Worm (Caenorhabditis elegans): ENCODE data around the gene T10D4.11.

T10D4.11 gene

DNA sequence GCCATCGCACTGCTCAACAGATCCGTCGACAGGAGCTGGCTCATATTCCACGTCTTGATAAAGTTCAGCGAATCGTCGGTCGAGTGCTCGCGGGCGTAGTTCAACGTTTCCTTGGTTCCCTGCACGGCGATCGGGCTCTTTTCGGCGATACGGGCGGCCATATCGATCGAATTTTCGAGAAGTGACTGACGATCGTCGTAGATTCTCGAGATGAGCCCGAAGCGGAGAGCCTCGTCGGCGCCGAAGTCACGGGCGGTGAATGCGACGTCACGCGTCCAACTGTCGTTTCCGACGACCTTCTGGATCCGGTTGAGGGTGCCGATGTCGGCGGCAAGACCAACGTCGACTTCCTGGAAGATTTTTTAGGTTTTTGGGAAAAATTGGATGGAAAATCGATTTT lies 39.9 kb downstream of the T10D4.11 start:
- TF ChIP-seq aha-1 (tag; optimal IDR thresholded peaks at IDR 0.05) (no peak), sptf-1 (tag; optimal IDR thresholded peaks at IDR 0.05) (no peak), tlp-1 (tag; optimal IDR thresholded peaks at IDR 0.05) (no peak), nhr-237 (tag; optimal IDR thresholded peaks at IDR 0.05) (no peak), snu-23 (GFP tag; optimal IDR thresholded peaks at IDR 0.05) (no peak), swsn-7 (tag; optimal IDR thresholded peaks at IDR 0.05) (no peak), xbp-1 (tag; optimal IDR thresholded peaks at IDR 0.05) (no peak), C16A3.4 (tag; optimal IDR thresholded peaks at IDR 0.05) (no peak), nhr-28 (tag; optimal IDR thresholded peaks at IDR 0.05) (no peak), irx-1 (tag; optimal IDR thresholded peaks at IDR 0.05) (no peak), unc-130 (tag; optimal IDR thresholded peaks at IDR 0.05) (no peak), nhr-20 (tag; optimal IDR thresholded peaks at IDR 0.05) (no peak)

- TF ChIP-seq zag-1 (tag; optimal IDR thresholded peaks at IDR 0.05) = no peak
- TF ChIP-seq pax-3 (tag; optimal IDR thresholded peaks at IDR 0.05) = no peak
- no peak for TF ChIP-seq grh-1 (GFP tag; IDR thresholded peaks at IDR 0.05)
- TF ChIP-seq nhr-11 (tag; optimal IDR thresholded peaks at IDR 0.05) = no peak
- TF ChIP-seq unc-62 (GFP tag; optimal IDR thresholded peaks at IDR 0.05) = no peak
- TF ChIP-seq ztf-4 (tag; optimal IDR thresholded peaks at IDR 0.05) = no peak
- no peak for TF ChIP-seq nhr-237 (tag; optimal IDR thresholded peaks at IDR 0.05)
- TF ChIP-seq unc-86 (tag; optimal IDR thresholded peaks at IDR 0.05) = no peak
Observed at ce11 chrII:3108101-3108500, 41.3 kb downstream of the T10D4.11 start.

ce11 chrII:3105765-3106164 lies 43.7 kb downstream of the T10D4.11 start, which contains the start of gene clec-122:
clec-122 (plus strand) TSS chrII:3106065.
- TF ChIP-seq ceh-82 (tag; optimal IDR thresholded peaks at IDR 0.05) (no peak), snu-23 (GFP tag; optimal IDR thresholded peaks at IDR 0.05) (no peak), isw-1 (GFP tag; IDR thresholded peaks at IDR 0.05) (no peak), fos-1 (tag; optimal IDR thresholded peaks at IDR 0.05) (no peak), nhr-77 (tag; optimal IDR thresholded peaks at IDR 0.05) (no peak), nhr-237 (tag; optimal IDR thresholded peaks at IDR 0.05) (no peak), ama-1 (optimal IDR thresholded peaks at IDR 0.05) (no peak), ceh-63 (GFP tag; optimal IDR thresholded peaks at IDR 0.05) (no peak), irx-1 (tag; optimal IDR thresholded peaks at IDR 0.05) (no peak), zag-1 (tag; optimal IDR thresholded peaks at IDR 0.05) (no peak), unc-130 (tag; optimal IDR thresholded peaks at IDR 0.05) (no peak), snpc-4 (tag; optimal IDR thresholded peaks at IDR 0.05) (no peak), elt-2 (tag; optimal IDR thresholded peaks at IDR 0.05) (no peak), nhr-85 (tag) (no peak)

DNA sequence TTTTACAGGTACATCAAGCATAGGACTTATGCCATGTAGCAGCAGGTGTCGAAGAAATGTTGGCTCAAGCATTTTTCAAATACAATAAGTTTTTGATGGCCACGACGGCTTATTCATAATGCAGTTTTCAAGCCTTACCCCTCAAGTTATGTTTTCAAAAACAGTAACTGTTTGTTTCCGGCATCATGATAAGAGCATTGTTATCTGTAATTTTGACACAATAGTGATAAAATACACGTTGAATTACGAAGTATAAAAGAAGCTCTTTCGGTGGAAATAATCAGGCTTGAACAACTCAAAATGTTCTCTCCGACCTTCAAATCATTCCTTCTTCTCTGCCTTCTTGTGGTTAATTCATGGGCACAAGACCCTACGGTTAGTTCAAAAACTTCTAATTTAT lies 47.4 kb downstream of the T10D4.11 start, which contains the start of gene clec-121:
Gene clec-121 (plus strand): TSS at position 301 of the 400 bp plus-strand sequence.
- TF ChIP-seq elt-2 (tag; optimal IDR thresholded peaks at IDR 0.05) (no peak), ztf-11 (tag; optimal IDR thresholded peaks at IDR 0.05) (no peak), nhr-47 (tag; optimal IDR thresholded peaks at IDR 0.05) (no peak), snpc-4 (tag; optimal IDR thresholded peaks at IDR 0.05) (no peak), ces-1 (GFP tag; optimal IDR thresholded peaks at IDR 0.05) (no peak), ceh-82 (tag; optimal IDR thresholded peaks at IDR 0.05) (no peak), egl-27 (tag; optimal IDR thresholded peaks at IDR 0.05) (no peak), zip-4 (GFP tag; optimal IDR thresholded peaks at IDR 0.05) (no peak), zag-1 (tag; optimal IDR thresholded peaks at IDR 0.05) (no peak), pqm-1 (tag; optimal IDR thresholded peaks at IDR 0.05) (no peak), lir-3 (tag; optimal IDR thresholded peaks at IDR 0.05; ENCODE audit: poor library complexity) (no peak), unc-86 (tag; optimal IDR thresholded peaks at IDR 0.05) (no peak), mab-9 (GFP tag; IDR thresholded peaks at IDR 0.05) (no peak), ceh-90 (tag; optimal IDR thresholded peaks at IDR 0.05) (no peak)

DNA sequence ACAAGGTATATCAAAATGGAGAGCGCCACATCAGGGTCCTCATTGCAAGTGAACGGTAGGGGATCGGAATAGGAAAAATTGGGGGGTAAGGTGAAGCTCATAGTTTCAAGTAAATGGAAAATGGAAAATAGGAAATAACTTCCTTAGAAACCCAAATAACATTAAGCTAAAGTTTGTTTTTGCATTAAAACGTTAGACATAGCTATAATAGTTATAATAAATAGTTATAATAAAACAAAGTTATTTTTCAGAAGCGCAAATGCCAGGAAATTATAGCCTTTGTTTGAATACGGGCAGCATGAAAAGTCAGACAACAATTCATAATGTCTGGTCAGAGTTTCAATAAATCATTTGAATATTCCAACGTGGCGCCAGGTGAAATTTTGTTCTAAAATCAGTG lies 48.9 kb downstream of the T10D4.11 start, which contains the start of gene srg-24:
Gene srg-24 (minus strand): TSS at position 101 of the 400 bp plus-strand sequence.
- TF ChIP-seq aly-2 (tag; optimal IDR thresholded peaks at IDR 0.05) (no peak), ceh-63 (GFP tag; optimal IDR thresholded peaks at IDR 0.05) (no peak), lir-3 (tag; optimal IDR thresholded peaks at IDR 0.05; ENCODE audit: poor library complexity) (no peak), sox-4 (tag; optimal IDR thresholded peaks at IDR 0.05) (no peak), nhr-12 (tag; optimal IDR thresholded peaks at IDR 0.05) (no peak), lsy-2 (tag; optimal IDR thresholded peaks at IDR 0.05) (no peak), unc-62 (GFP tag; optimal IDR thresholded peaks at IDR 0.05) (no peak), aha-1 (tag; optimal IDR thresholded peaks at IDR 0.05) (no peak), fkh-8 (tag; optimal IDR thresholded peaks at IDR 0.05) (no peak), ztf-4 (tag; optimal IDR thresholded peaks at IDR 0.05) (no peak), ceh-88 (GFP tag; IDR thresholded peaks at IDR 0.05) (no peak), irx-1 (tag; optimal IDR thresholded peaks at IDR 0.05) (no peak), F16B12.6 (tag; optimal IDR thresholded peaks at IDR 0.05) (no peak), mef-2 (tag; optimal IDR thresholded peaks at IDR 0.05) (no peak)

All from whole organism, L1 larva.